Worm (Caenorhabditis elegans) whole organism, L1 larva: ENCODE results near the gene dhs-19.

Experiments used
- C04F5.9 ChIP-seq: sonication (generic microtip); optimal IDR thresholded peaks from 2 replicates; lab custom pipeline; 2016; ENCODE audit warnings: missing genetic modification characterization, missing compliant biosample characterization
- alr-1 ChIP-seq: fragments of 200-800 bp; sonication (Bioruptor generic); optimal IDR thresholded peaks from 2 replicates; lab custom pipeline; 2018; ENCODE audit warnings: borderline replicate concordance, mild to moderate bottlenecking, missing genetic modification characterization, missing compliant biosample characterization
- aly-2 ChIP-seq: fragments of 150-350 bp; optimal IDR thresholded peaks from 2 replicates; lab custom pipeline; 2014; ENCODE audit warnings: missing biosample characterization, missing genetic modification characterization
- blmp-1 ChIP-seq: fragments of 150-350 bp; optimal IDR thresholded peaks from 2 replicates; lab custom pipeline; 2014; ENCODE audit warnings: missing biosample characterization, missing genetic modification characterization
- ceh-63 ChIP-seq: fragments of 200-800 bp; sonication (Bioruptor generic); optimal IDR thresholded peaks from 2 replicates; lab custom pipeline; 2018; ENCODE audit warnings: mild to moderate bottlenecking, missing genetic modification characterization, missing compliant biosample characterization
- ceh-82 ChIP-seq, 3 experiments: fragments of 150-350 bp in 1 of 3; sonication (generic microtip) in 2 of 3; optimal IDR thresholded peaks; 2 replicates each; lab custom pipeline; 2014 to 2017; ENCODE audit warnings: missing biosample characterization in 3 of 3, missing genetic modification characterization in 3 of 3
- ceh-88 ChIP-seq: fragments of 200-800 bp; sonication (Bioruptor generic); IDR thresholded peaks from 2 replicates; pipeline ENCODE4 v1.3.6; 2022; ENCODE audit warnings: missing genetic modification characterization, missing compliant biosample characterization
- ceh-90 ChIP-seq: sonication (generic microtip); optimal IDR thresholded peaks from 2 replicates; lab custom pipeline; 2016; ENCODE audit warnings: missing genetic modification characterization, missing compliant biosample characterization
- ces-1 ChIP-seq: fragments of 150-350 bp; optimal IDR thresholded peaks from 2 replicates; lab custom pipeline; 2014; ENCODE audit warnings: missing biosample characterization, missing genetic modification reagents, missing genetic modification characterization
- dpl-1 ChIP-seq, 3 experiments: fragments of 150-350 bp in 2 of 3; sonication (generic microtip) in 1 of 3; optimal IDR thresholded peaks; 2 replicates each; lab custom pipeline; 2014 to 2017; ENCODE audit warnings: missing biosample characterization in 3 of 3, missing genetic modification characterization in 3 of 3, missing genetic modification reagents in 3 of 3
- dsc-1 ChIP-seq: sonication (generic microtip); optimal IDR thresholded peaks from 2 replicates; lab custom pipeline; 2016; ENCODE audit warnings: mild to moderate bottlenecking, missing genetic modification characterization, missing compliant biosample characterization
- efl-1 ChIP-seq, 4 experiments: fragments of 150-350 bp; optimal IDR thresholded peaks in 3 of 4; peaks in 1 of 4; 1 replicate in 1 of 4; 2 replicates in 3 of 4; lab custom pipeline; 2014; ENCODE audit warnings: missing biosample characterization in 2 of 4, missing genetic modification characterization in 2 of 4, missing genetic modification reagents in 2 of 4
- egl-13 ChIP-seq: sonication (generic microtip); optimal IDR thresholded peaks from 2 replicates; lab custom pipeline; 2016; ENCODE audit warnings: missing genotype, missing genetic modification reagents, missing genetic modification characterization, missing compliant biosample characterization
- elt-3 ChIP-seq, 6 experiments: fragments of 150-350 bp in 1 of 6; sonication (generic microtip); optimal IDR thresholded peaks; 2 replicates each; lab custom pipeline; 2017 to 2018; ENCODE audit warnings: missing biosample characterization in 6 of 6, missing genetic modification characterization in 6 of 6, inconsistent platforms in 1 of 6
- fkh-10 ChIP-seq: sonication (generic microtip); optimal IDR thresholded peaks from 2 replicates; lab custom pipeline; 2017; ENCODE audit warnings: missing biosample characterization, missing genetic modification reagents, missing genetic modification characterization
- grh-1 ChIP-seq: fragments of 200-800 bp; sonication (Bioruptor generic); IDR thresholded peaks from 2 replicates; pipeline ENCODE4 v1.3.6; 2022; ENCODE audit warnings: missing genetic modification reagents, missing genetic modification characterization, missing compliant biosample characterization
- hlh-17 ChIP-seq: fragments of 200-800 bp; sonication (Bioruptor generic); optimal IDR thresholded peaks from 2 replicates; lab custom pipeline; 2018; ENCODE audit warnings: missing genetic modification characterization, mild to moderate bottlenecking, missing compliant biosample characterization, moderate library complexity, borderline replicate concordance
- hpl-2 ChIP-seq: fragments of 150-350 bp; optimal IDR thresholded peaks from 2 replicates; lab custom pipeline; 2014; ENCODE audit warnings: missing biosample characterization, missing genetic modification reagents, missing genetic modification characterization
- lin-14 ChIP-seq: fragments of 200-800 bp; sonication (Bioruptor generic); optimal IDR thresholded peaks from 2 replicates; lab custom pipeline; 2018; ENCODE audit warnings: mild to moderate bottlenecking, missing genetic modification characterization, moderate library complexity, missing compliant biosample characterization
- lin-35 ChIP-seq, 2 experiments: fragments of 150-350 bp; optimal IDR thresholded peaks; 2 replicates each; lab custom pipeline; 2014; ENCODE audit warnings: missing biosample characterization in 2 of 2, missing genetic modification characterization in 2 of 2, missing genetic modification reagents in 2 of 2
- lsy-2 ChIP-seq, 2 experiments: fragments of 150-350 bp; optimal IDR thresholded peaks; 2 replicates each; lab custom pipeline; 2014; ENCODE audit warnings: missing biosample characterization in 2 of 2, missing genetic modification characterization in 2 of 2
- mdl-1 ChIP-seq, 2 experiments: fragments of 150-350 bp; optimal IDR thresholded peaks; 2 replicates each; lab custom pipeline; 2014 to 2017; ENCODE audit warnings: missing biosample characterization in 2 of 2, missing genetic modification characterization in 2 of 2, inconsistent platforms in 1 of 2
- nhr-11 ChIP-seq: fragments of 150-350 bp; optimal IDR thresholded peaks from 2 replicates; lab custom pipeline; 2014; ENCODE audit warnings: missing biosample characterization, missing genetic modification characterization
- nhr-12 ChIP-seq: sonication (generic microtip); optimal IDR thresholded peaks from 2 replicates; lab custom pipeline; 2017; ENCODE audit warnings: missing biosample characterization, missing genetic modification characterization
- nhr-20 ChIP-seq: sonication (generic microtip); optimal IDR thresholded peaks from 2 replicates; lab custom pipeline; 2016; ENCODE audit warnings: mild to moderate bottlenecking, missing genetic modification characterization, missing compliant biosample characterization
- nhr-47 ChIP-seq: sonication (generic microtip); optimal IDR thresholded peaks from 2 replicates; lab custom pipeline; 2016; ENCODE audit warnings: mild to moderate bottlenecking, missing genetic modification characterization, moderate library complexity, missing compliant biosample characterization
- nhr-77 ChIP-seq: fragments of 150-350 bp; optimal IDR thresholded peaks from 2 replicates; lab custom pipeline; 2014; ENCODE audit warnings: missing biosample characterization, missing genetic modification characterization
- nhr-85 ChIP-seq: sonication (generic microtip); peaks from one replicate; lab custom pipeline; 2016; ENCODE audit warnings: missing genetic modification characterization, inconsistent platforms, missing compliant biosample characterization
- nhr-90 ChIP-seq: sonication (generic microtip); optimal IDR thresholded peaks from 2 replicates; lab custom pipeline; 2016; ENCODE audit warnings: mild to moderate bottlenecking, missing genetic modification characterization, missing compliant biosample characterization; ENCODE audit not compliant: poor library complexity
- rnt-1 ChIP-seq: sonication (generic microtip); optimal IDR thresholded peaks from 2 replicates; lab custom pipeline; 2016; ENCODE audit warnings: mild to moderate bottlenecking, missing genetic modification characterization, moderate library complexity, missing compliant biosample characterization
- snpc-4 ChIP-seq: fragments of 150-350 bp; optimal IDR thresholded peaks from 2 replicates; lab custom pipeline; 2014; ENCODE audit warnings: missing biosample characterization, missing genetic modification characterization
- snu-23 ChIP-seq: sonication (generic microtip); optimal IDR thresholded peaks from 2 replicates; lab custom pipeline; 2016; ENCODE audit warnings: missing genetic modification characterization, missing compliant biosample characterization
- sup-37 ChIP-seq: fragments of 200-800 bp; sonication (Bioruptor generic); optimal IDR thresholded peaks from 2 replicates; lab custom pipeline; 2018; ENCODE audit warnings: mild to moderate bottlenecking, missing genetic modification characterization, missing compliant biosample characterization
- swsn-7 ChIP-seq: sonication (generic microtip); optimal IDR thresholded peaks from 2 replicates; lab custom pipeline; 2016; ENCODE audit warnings: missing genetic modification characterization, missing compliant biosample characterization
- tbx-2 ChIP-seq: sonication (generic microtip); optimal IDR thresholded peaks from 2 replicates; lab custom pipeline; 2016; ENCODE audit warnings: missing genetic modification characterization, missing compliant biosample characterization
- unc-30 ChIP-seq: sonication (generic microtip); optimal IDR thresholded peaks from 2 replicates; lab custom pipeline; 2017; ENCODE audit warnings: missing biosample characterization, missing genetic modification characterization
- vab-15 ChIP-seq: sonication (generic microtip); optimal IDR thresholded peaks from 2 replicates; lab custom pipeline; 2017; ENCODE audit warnings: missing genotype, mild to moderate bottlenecking, missing genetic modification characterization, missing compliant biosample characterization
- xbp-1 ChIP-seq: sonication (generic microtip); optimal IDR thresholded peaks from 2 replicates; lab custom pipeline; 2016; ENCODE audit warnings: missing genetic modification characterization, missing compliant biosample characterization
- zip-4 ChIP-seq: fragments of 200-800 bp; sonication (Bioruptor generic); optimal IDR thresholded peaks from 2 replicates; lab custom pipeline; 2018; ENCODE audit warnings: mild to moderate bottlenecking, missing genetic modification characterization, moderate library complexity, missing compliant biosample characterization

The dhs-19 gene

DNA sequence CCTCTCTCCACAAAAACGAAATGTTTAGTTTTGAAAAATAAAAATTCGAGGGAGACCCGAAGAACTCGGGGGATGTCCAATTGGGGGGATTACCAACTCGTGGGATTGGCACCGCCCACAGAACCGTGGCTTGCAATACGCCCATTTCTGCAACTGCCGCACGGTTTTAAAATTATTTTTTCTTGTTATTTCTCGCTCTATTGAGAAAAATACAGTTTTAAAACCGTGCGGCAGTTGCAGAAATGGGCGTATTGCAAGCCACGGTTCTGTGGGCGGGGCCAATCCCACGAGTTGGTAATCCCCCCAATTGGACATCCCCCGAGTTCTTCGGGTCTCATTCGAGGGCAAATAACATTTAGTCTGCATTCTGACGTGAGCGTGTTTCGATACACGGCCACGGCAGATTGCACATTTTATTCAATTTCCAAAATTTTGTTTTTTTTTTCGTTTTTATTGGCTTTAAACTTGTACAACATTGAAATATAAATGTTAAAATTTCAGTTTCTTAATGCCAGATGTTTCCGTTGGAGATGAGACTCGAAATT is 14.6 kb upstream of the dhs-19 start, which contains the start of the genes C55A6.1 and C55A6.10 (continued):
- TF ChIP-seq nhr-90 (tag; lab: Kevin White, UChicago) (peak; percentile 79), snpc-4 (tag; lab: Kevin White, UChicago) (peak; percentile 17), ceh-88 (GFP tag; lab: Robert Waterston, UW) (peak; percentile 54; the same call in 1 of the 2 replicates), nhr-47 (peak; percentile 85), dpl-1 (GFP tag; optimal IDR thresholded peaks at IDR 0.05; lab: Kevin White, UChicago) (peak; percentile 35 to 67 (median 50)), ceh-82 (tag; optimal IDR thresholded peaks at IDR 0.05; lab: Kevin White, UChicago) (peak in 2 of 3 experiments; percentile 9 to 41), lin-35 (GFP tag; optimal IDR thresholded peaks at IDR 0.05; lab: Kevin White, UChicago) (peak; percentile 55 to 62), fkh-10 (peak; percentile 60), efl-1 (optimal IDR thresholded peaks at IDR 0.05; lab: Kevin White, UChicago) (peak; percentile 60 to 69), efl-1 (GFP tag; optimal IDR thresholded peaks at IDR 0.05 in 1 of 2; lab: Kevin White, UChicago) (peak; percentile 61 to 94), nhr-85 (peak; percentile 84)
- TF ChIP-seq, all 84 proteins: peak for 40; not testable (repeated sequence) for 44

DNA sequence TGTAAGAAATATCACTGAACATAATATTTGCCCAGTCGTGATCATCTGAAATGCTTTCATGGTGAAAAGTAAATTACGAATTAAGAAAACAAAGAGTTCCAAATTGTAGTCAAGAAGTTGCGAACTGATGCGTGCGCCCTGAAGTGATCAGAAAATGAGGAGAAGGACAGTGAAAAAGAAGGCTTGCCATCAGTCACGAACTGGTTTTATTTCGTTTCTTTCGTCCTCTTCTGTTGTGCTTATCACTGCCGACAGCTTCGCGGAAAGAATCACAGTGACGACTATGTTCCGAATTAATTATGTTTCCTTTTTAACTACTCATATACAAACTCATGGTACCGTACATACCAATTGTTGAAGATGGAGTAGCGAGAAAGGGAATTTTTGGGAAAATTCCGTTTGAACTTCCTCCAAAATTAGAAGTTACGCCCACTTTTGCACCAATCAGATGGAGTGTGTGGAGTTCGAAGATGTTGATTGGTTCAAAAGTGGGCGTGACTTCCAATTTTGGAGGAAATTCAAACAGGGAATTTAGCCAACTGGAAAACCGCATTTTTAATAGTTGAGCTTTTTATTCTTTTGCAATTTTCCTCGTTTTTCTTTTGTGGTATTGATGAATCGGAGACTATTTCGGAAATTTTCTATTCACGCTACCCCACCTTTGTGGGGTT is 12.9 kb upstream of the dhs-19 start, which contains the start of gene C55A6.12:
Gene C55A6.12 (minus strand): TSS at position 51 of the 671 bp plus-strand sequence.
- TF ChIP-seq xbp-1 (tag; lab: Kevin White, UChicago), result peak; percentile 48
- peak in 1 of 2 experiments; percentile 74 for TF ChIP-seq efl-1 (optimal IDR thresholded peaks at IDR 0.05; lab: Kevin White, UChicago)
- TF ChIP-seq efl-1 (GFP tag; optimal IDR thresholded peaks at IDR 0.05 in 1 of 2; lab: Kevin White, UChicago), result peak; percentile 77 to 96
- no peak for TF ChIP-seq ces-1 (GFP tag; lab: Kevin White, UChicago)
- peak; percentile 49; the same call in 1 of the 2 replicates for TF ChIP-seq grh-1
- peak; percentile 27 to 68 (median 65) for TF ChIP-seq dpl-1 (GFP tag; optimal IDR thresholded peaks at IDR 0.05; lab: Kevin White, UChicago)
- no peak for TF ChIP-seq hpl-2 (GFP tag; lab: Kevin White, UChicago)
- TF ChIP-seq lsy-2 (tag; optimal IDR thresholded peaks at IDR 0.05; lab: Kevin White, UChicago), result peak in 1 of 2 experiments; percentile 24
- TF ChIP-seq nhr-85, result peak; percentile 28
- TF ChIP-seq nhr-77 (tag; lab: Kevin White, UChicago), result no peak
- no peak for TF ChIP-seq ceh-90 (tag; lab: Kevin White, UChicago)
- TF ChIP-seq egl-13, result no peak
- TF ChIP-seq zip-4, result no peak
- TF ChIP-seq lin-35 (GFP tag; optimal IDR thresholded peaks at IDR 0.05; lab: Kevin White, UChicago), result peak; percentile 25 to 77
- no peak for TF ChIP-seq C04F5.9
- no peak for TF ChIP-seq sup-37
- no peak for TF ChIP-seq unc-30 (tag; lab: Kevin White, UChicago)

DNA sequence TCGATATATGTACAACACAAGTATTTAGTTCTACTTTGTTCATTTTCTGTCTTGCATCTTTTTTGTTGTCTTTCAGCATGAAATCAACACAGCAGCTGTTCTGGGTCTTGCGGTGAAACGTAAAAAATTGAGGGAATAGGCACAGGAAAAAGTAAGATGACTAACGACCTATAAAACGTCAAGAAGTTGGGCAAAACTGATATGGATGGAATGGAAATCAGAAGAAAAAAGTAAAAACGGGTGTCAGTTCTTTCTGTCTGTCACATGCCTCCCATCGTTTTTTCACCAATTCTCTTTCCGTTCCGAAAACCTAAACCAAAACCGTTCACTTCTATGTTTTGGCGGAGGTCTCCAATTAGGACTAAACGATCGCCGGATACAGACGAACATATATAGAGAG is 10.7 kb upstream of the dhs-19 start:
- TF ChIP-seq efl-1 (optimal IDR thresholded peaks at IDR 0.05; lab: Kevin White, UChicago) (no peak), efl-1 (GFP tag; optimal IDR thresholded peaks at IDR 0.05 in 1 of 2; lab: Kevin White, UChicago) (peak in 1 of 2 experiments; percentile 64), mdl-1 (tag; optimal IDR thresholded peaks at IDR 0.05; lab: Kevin White, UChicago) (no peak), ceh-63 (GFP tag; lab: Kevin White, UChicago) (no peak), blmp-1 (tag; lab: Kevin White, UChicago) (peak; percentile 33)

DNA sequence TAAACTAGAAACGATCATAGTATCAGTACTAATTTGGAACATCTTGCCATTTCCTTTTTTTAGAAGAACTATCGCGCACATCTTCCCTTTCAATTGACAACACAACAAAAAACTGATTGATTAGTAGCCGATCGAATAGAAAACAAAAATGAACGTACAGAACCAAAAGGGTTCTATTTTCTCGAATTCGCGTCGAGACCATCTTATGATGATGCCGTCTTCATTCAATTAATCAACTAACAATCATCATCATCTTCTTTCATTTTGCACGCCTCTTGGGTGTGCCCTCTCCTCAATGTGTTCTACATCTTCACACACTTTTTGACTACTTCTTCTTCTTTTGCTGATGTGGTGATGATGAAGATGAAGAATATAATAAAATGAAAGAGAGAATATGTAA is 9.5 kb upstream of the dhs-19 start:
- TF ChIP-seq mdl-1 (tag; optimal IDR thresholded peaks at IDR 0.05; lab: Kevin White, UChicago), result no peak
- no peak for TF ChIP-seq nhr-11 (tag; lab: Kevin White, UChicago)
- TF ChIP-seq lin-14 (GFP tag; lab: Kevin White, UChicago), result peak; percentile 48
- peak; percentile 40 for TF ChIP-seq blmp-1 (tag; lab: Kevin White, UChicago)
- TF ChIP-seq, all 84 proteins: peak for 2

DNA sequence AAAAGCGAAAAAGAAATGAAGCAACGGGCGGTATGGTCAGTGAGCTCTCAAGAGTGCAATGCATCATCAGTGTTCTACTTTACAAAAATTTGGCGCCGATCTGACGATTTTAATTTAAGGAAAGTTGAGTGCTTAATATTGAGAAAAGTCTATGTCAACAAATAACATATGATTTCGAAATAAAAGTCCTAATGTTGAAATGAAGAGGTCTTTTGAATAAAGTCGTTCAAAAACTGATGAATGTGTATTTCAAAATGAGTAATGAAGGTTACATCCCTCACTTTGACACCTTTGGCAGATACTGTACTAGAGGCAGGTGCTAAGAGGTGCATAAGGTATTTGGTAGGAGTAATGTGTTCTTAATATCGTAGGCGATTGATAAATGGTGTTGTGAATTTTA is 7.2 kb upstream of the dhs-19 start:
- no peak for TF ChIP-seq xbp-1 (tag; lab: Kevin White, UChicago)
- no peak for TF ChIP-seq elt-3 (tag; optimal IDR thresholded peaks at IDR 0.05; lab: Kevin White, UChicago)
- no peak for TF ChIP-seq hlh-17 (GFP tag; lab: Kevin White, UChicago)
- TF ChIP-seq aly-2 (tag; lab: Kevin White, UChicago), result no peak
- TF ChIP-seq ceh-82 (tag; optimal IDR thresholded peaks at IDR 0.05; lab: Kevin White, UChicago), result no peak
- no peak for TF ChIP-seq rnt-1 (tag; lab: Kevin White, UChicago)
- no peak for TF ChIP-seq nhr-77 (tag; lab: Kevin White, UChicago)
- TF ChIP-seq vab-15 (tag; lab: Kevin White, UChicago), result no peak
- TF ChIP-seq snu-23, result no peak
- TF ChIP-seq blmp-1 (tag; lab: Kevin White, UChicago), result no peak
- TF ChIP-seq nhr-20 (tag; lab: Kevin White, UChicago), result no peak
- no peak for TF ChIP-seq tbx-2 (tag; lab: Kevin White, UChicago)
- TF ChIP-seq ceh-88 (GFP tag; lab: Robert Waterston, UW), result no peak
- TF ChIP-seq nhr-85, result no peak
- TF ChIP-seq swsn-7 (tag; lab: Kevin White, UChicago), result no peak
- no peak for TF ChIP-seq sup-37
- TF ChIP-seq alr-1, result no peak
- no peak for TF ChIP-seq nhr-12 (tag; lab: Kevin White, UChicago)
- TF ChIP-seq dsc-1, result no peak
